Fruit fly (Drosophila melanogaster): ENCODE measurements around the gene Hexim.
A peak's percentile ranks its signal among the peaks of the same experiment; 100 is the strongest.

The Hexim gene

DNA sequence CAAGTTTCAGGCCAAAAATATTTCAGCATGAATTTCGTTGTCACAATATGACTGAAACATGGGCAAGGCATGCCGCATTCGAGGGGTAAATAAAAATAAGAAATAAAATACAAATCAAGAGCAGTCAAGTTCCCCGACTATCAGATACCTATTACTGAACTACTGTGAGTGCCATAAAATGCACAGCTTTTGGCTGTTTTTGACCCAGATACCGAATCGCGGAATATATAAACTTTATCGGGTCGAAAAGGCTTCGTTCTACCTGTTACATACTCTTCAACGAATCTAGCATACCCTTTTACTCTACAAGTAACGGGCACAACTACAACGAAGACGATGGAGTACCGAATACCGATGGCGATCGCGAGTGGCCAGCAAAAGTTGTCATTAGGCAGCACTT, 47.6 kb downstream of the Hexim start (continued):
- TF ChIP-seq Sox14 (GFP tag; optimal IDR thresholded peaks at IDR 0.05) (peak; percentile 36), CG6163 (GFP tag; IDR thresholded peaks at IDR 0.05) (peak; percentile 84), CG31627 (GFP tag; optimal IDR thresholded peaks at IDR 0.05) (peak; percentile 72), lz (GFP tag; optimal IDR thresholded peaks at IDR 0.05) (peak; percentile 66), Gug (GFP tag; IDR thresholded peaks at IDR 0.05) (peak; percentile 53; the same call in 1 of the 2 replicates), pdm3 (GFP tag; optimal IDR thresholded peaks at IDR 0.05) (peak; percentile 77), Eip93F (GFP tag; optimal IDR thresholded peaks at IDR 0.05) (no peak), achi (GFP tag; optimal IDR thresholded peaks at IDR 0.05) (peak; percentile 43), fkh (GFP tag; optimal IDR thresholded peaks at IDR 0.05) (no peak), Blimp-1 (GFP tag; optimal IDR thresholded peaks at IDR 0.05) (peak; percentile 40), CG3919 (GFP tag; optimal IDR thresholded peaks at IDR 0.05) (peak; percentile 74), acj6 (GFP tag; optimal IDR thresholded peaks at IDR 0.05) (peak; percentile 71), CG10669 (GFP tag; optimal IDR thresholded peaks at IDR 0.05) (peak; percentile 23), dac (GFP tag; optimal IDR thresholded peaks at IDR 0.05) (peak; percentile 51), CG15336 (GFP tag; IDR thresholded peaks at IDR 0.05) (peak; percentile 82), Met (GFP tag; optimal IDR thresholded peaks at IDR 0.05) (peak; percentile 73), CG4318 (GFP tag; optimal IDR thresholded peaks at IDR 0.05) (peak; percentile 46), CG8319 (GFP tag; optimal IDR thresholded peaks at IDR 0.05) (peak; percentile 58), Sox102F (GFP tag; optimal IDR thresholded peaks at IDR 0.05) (peak; percentile 49)

DNA sequence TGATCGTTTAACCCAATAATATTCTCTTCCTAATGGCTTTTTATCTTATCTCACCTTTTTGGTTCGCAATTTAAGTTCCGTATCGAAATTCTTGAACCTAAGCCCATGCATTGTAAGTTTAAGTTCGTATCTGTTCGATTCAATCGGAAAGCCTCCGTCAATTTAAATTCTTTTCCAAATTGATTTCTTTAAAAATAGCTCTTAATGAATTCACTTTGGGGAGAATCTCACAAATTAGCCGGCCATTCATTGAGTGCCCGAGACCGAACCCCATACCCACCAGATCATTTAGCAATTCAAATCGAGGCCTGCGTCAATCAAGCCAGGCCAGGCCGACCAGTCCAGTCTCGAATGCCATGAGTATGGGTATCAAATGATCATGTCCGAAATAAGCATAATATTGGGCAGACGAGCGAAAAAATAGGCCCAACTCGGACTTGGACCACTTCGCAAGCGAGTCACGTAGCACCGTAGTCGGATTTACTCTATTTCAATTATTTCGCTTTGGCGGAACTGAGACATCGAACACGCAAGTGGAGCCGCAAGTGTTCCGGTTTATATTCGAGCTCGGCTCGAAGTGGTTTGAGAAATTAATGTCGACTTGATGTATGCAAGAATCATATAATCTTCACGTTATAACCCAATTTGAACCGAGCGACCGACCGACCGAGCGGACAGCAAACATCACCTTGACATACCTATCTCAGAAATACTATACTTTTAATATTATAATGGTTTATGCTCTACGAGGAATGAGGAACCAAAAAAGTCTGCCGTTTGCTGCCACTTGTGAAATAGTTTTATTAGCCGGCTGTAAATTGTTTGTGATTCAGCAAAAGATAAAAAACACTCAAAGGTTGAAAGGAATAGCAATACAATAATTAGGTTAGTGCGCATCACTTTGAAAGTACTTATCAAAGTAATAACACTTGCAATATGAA, 48.7 kb downstream of the Hexim start:
- no peak for TF ChIP-seq fkh (GFP tag; optimal IDR thresholded peaks at IDR 0.05)
- no peak for TF ChIP-seq Ets21C (GFP tag; optimal IDR thresholded peaks at IDR 0.05)
- no peak for TF ChIP-seq Hr4 (GFP tag; optimal IDR thresholded peaks at IDR 0.05)
- TF ChIP-seq Eip93F (GFP tag; optimal IDR thresholded peaks at IDR 0.05): no peak
- TF ChIP-seq Sox14 (GFP tag; optimal IDR thresholded peaks at IDR 0.05): no peak
- TF ChIP-seq acj6 (GFP tag; optimal IDR thresholded peaks at IDR 0.05): no peak
- TF ChIP-seq CG8119 (GFP tag; IDR thresholded peaks at IDR 0.05): no peak
- no peak for TF ChIP-seq Lpt (GFP tag; optimal IDR thresholded peaks at IDR 0.05)
- TF ChIP-seq CG15336 (GFP tag; IDR thresholded peaks at IDR 0.05): no peak
- TF ChIP-seq CG6808 (GFP tag; optimal IDR thresholded peaks at IDR 0.05): no peak
- no peak for TF ChIP-seq Blimp-1 (GFP tag; optimal IDR thresholded peaks at IDR 0.05)
- TF ChIP-seq CG16779 (tag; optimal IDR thresholded peaks at IDR 0.05): no peak
- no peak for TF ChIP-seq CG11762 (GFP tag; optimal IDR thresholded peaks at IDR 0.05; ENCODE audit: insufficient read depth)
- TF ChIP-seq eg (GFP tag; IDR thresholded peaks at IDR 0.05): no peak
- no peak for TF ChIP-seq CG10669 (GFP tag; optimal IDR thresholded peaks at IDR 0.05)
- no peak for TF ChIP-seq fd59A (GFP tag; optimal IDR thresholded peaks at IDR 0.05)
- TF ChIP-seq esn (GFP tag; optimal IDR thresholded peaks at IDR 0.05): no peak
- TF ChIP-seq svp (GFP tag): no peak

DNA sequence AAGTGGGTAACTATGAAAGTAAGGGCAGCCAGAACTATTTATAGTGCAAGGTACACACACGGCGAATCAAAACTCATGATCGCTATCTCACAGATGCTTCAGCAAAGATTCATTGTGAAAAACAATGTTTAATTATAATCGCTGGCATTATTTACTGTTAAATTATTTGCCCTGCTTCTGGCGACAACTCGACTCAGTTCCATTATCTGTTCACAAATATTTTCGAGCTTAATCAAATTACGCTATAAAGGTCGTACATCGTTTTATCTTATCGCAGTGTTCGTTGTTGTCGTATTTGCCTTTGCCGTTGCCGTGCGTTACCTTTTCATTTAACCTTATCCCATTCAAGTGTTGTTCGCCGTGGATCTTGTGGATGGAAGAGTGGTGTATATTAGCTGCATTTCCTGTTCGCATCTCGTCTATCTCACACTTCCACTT, 49.7 kb downstream of the Hexim start:
- peak; percentile 91 for TF ChIP-seq svp (GFP tag)
- no peak for TF ChIP-seq CG4318 (GFP tag; optimal IDR thresholded peaks at IDR 0.05)
- peak; percentile 48 for TF ChIP-seq vri (GFP tag; optimal IDR thresholded peaks at IDR 0.05)
- peak in 1 of 2 experiments; percentile 12 for TF ChIP-seq ss (GFP tag; optimal IDR thresholded peaks at IDR 0.05)
- peak; percentile 80 for TF ChIP-seq Eip78C (GFP tag)
- TF ChIP-seq CG7368 (GFP tag; optimal IDR thresholded peaks at IDR 0.05): no peak
- TF ChIP-seq CG32006 (GFP tag; optimal IDR thresholded peaks at IDR 0.05): no peak
- peak; percentile 16 for TF ChIP-seq CG16779 (tag; optimal IDR thresholded peaks at IDR 0.05)
- peak; percentile 87 for TF ChIP-seq fkh (GFP tag; optimal IDR thresholded peaks at IDR 0.05)
- TF ChIP-seq Ets96B (tag; optimal IDR thresholded peaks at IDR 0.05): no peak
- no peak for TF ChIP-seq CG9139 (GFP tag; optimal IDR thresholded peaks at IDR 0.05)
- TF ChIP-seq CG6854 (GFP tag; optimal IDR thresholded peaks at IDR 0.05): peak; percentile 25
- no peak for TF ChIP-seq fd85E (GFP tag; optimal IDR thresholded peaks at IDR 0.05)
- TF ChIP-seq CG3919 (GFP tag; optimal IDR thresholded peaks at IDR 0.05): peak; percentile 3
- peak; percentile 42 for TF ChIP-seq Eip93F (GFP tag; optimal IDR thresholded peaks at IDR 0.05)

Measured in whole organism, prepupa.